Worm (Caenorhabditis elegans) whole organism, L4 larva: ENCODE data around the gene amt-3.

Experiments
- D1046.2 ChIP-seq: fragments of 200-800 bp; sonication (Bioruptor generic); IDR thresholded peaks from 2 replicates; pipeline ENCODE4 v1.3.6; 2022; ENCODE audit warnings: missing genetic modification characterization, missing compliant biosample characterization
- F26F4.8 ChIP-seq: fragments of 200-800 bp; sonication (Bioruptor generic); conservative IDR thresholded peaks from 2 replicates; pipeline ENCODE4 v1.3.6; 2022; ENCODE audit warnings: missing genetic modification characterization, missing compliant biosample characterization
- F37D6.2 ChIP-seq: sonication (generic microtip); optimal IDR thresholded peaks from 2 replicates; lab custom pipeline; 2016; ENCODE audit warnings: mild to moderate bottlenecking, missing genetic modification characterization, missing compliant biosample characterization
- F44E2.7 ChIP-seq: fragments of 200-800 bp; sonication (Bioruptor generic); IDR thresholded peaks from 2 replicates; pipeline ENCODE4 v2.1.2; 2022; ENCODE audit warnings: missing genetic modification characterization, missing compliant biosample characterization
- T26A8.4 ChIP-seq: fragments of 200-800 bp; sonication (Bioruptor generic); IDR thresholded peaks from 2 replicates; pipeline ENCODE4 v1.3.6; 2022; ENCODE audit warnings: missing genetic modification characterization, missing compliant biosample characterization
- Y105C5A.15 ChIP-seq: fragments of 200-800 bp; sonication (Bioruptor generic); IDR thresholded peaks from 2 replicates; pipeline ENCODE4 v1.3.6; 2022; ENCODE audit warnings: missing genetic modification characterization, missing compliant biosample characterization
- Y5F2A.4 ChIP-seq: fragments of 200-800 bp; sonication (Bioruptor generic); optimal IDR thresholded peaks from 2 replicates; lab custom pipeline; 2018; ENCODE audit warnings: mild to moderate bottlenecking, missing genetic modification characterization, missing compliant biosample characterization
- Y75B8A.6 ChIP-seq: fragments of 200-800 bp; sonication (Bioruptor generic); IDR thresholded peaks from 2 replicates; pipeline ENCODE4 v1.3.6; 2022; ENCODE audit warnings: missing genetic modification reagents, missing genetic modification characterization, missing compliant biosample characterization
- ZK337.2 ChIP-seq: fragments of 200-800 bp; sonication (Bioruptor generic); IDR thresholded peaks from 2 replicates; pipeline ENCODE4 v1.3.6; 2022; ENCODE audit warnings: missing genetic modification reagents, missing genetic modification characterization, missing compliant biosample characterization
- aly-2 ChIP-seq: sonication (generic microtip); optimal IDR thresholded peaks from 2 replicates; lab custom pipeline; 2018; ENCODE audit warnings: missing biosample characterization, missing genetic modification characterization
- attf-4 ChIP-seq: sonication (generic microtip); optimal IDR thresholded peaks from 3 replicates; lab custom pipeline; 2017; ENCODE audit warnings: missing biosample characterization, missing genetic modification characterization
- ceh-20 ChIP-seq: fragments of 200-800 bp; sonication (Bioruptor generic); IDR thresholded peaks from 2 replicates; pipeline ENCODE4 v1.3.6; 2022; ENCODE audit warnings: missing genetic modification reagents, missing genetic modification characterization, missing compliant biosample characterization
- ces-1 ChIP-seq: fragments of 150-350 bp; sonication (generic microtip); optimal IDR thresholded peaks from 4 replicates; lab custom pipeline; 2014; ENCODE audit warnings: missing biosample characterization, missing genetic modification reagents, missing genetic modification characterization
- cey-2 ChIP-seq: sonication (generic microtip); optimal IDR thresholded peaks from 3 replicates; lab custom pipeline; 2017; ENCODE audit warnings: missing genetic modification characterization, mild to moderate bottlenecking, missing compliant biosample characterization, antibody characterized with exemption, borderline replicate concordance; ENCODE audit not compliant: insufficient read depth
- daf-12 ChIP-seq: fragments of 150-350 bp; optimal IDR thresholded peaks from 2 replicates; lab custom pipeline; 2014; ENCODE audit warnings: missing biosample characterization, missing genetic modification reagents, missing genetic modification characterization
- dmd-6 ChIP-seq: fragments of 200-800 bp; sonication (Bioruptor generic); IDR thresholded peaks from 2 replicates; pipeline ENCODE4 v1.3.6; 2022; ENCODE audit warnings: missing genetic modification reagents, missing genetic modification characterization, missing compliant biosample characterization
- dmd-9 ChIP-seq: fragments of 200-800 bp; sonication (Bioruptor generic); IDR thresholded peaks from 2 replicates; pipeline ENCODE4 v1.3.6; 2022; ENCODE audit warnings: missing genetic modification reagents, missing genetic modification characterization, missing compliant biosample characterization
- egl-27 ChIP-seq: sonication (generic microtip); optimal IDR thresholded peaks from 3 replicates; lab custom pipeline; 2017; ENCODE audit warnings: missing biosample characterization, missing genetic modification reagents, missing genetic modification characterization
- fkh-10 ChIP-seq: fragments of 150-350 bp; optimal IDR thresholded peaks from 2 replicates; lab custom pipeline; 2014; ENCODE audit warnings: missing biosample characterization, missing genetic modification reagents, missing genetic modification characterization
- hlh-30 ChIP-seq: sonication (generic microtip); optimal IDR thresholded peaks from 2 replicates; lab custom pipeline; 2017; ENCODE audit warnings: antibody characterized with exemption, mild to moderate bottlenecking, missing genetic modification characterization, missing compliant biosample characterization; ENCODE audit not compliant: insufficient read depth
- hmg-1.1 ChIP-seq: fragments of 200-800 bp; sonication (Bioruptor generic); IDR thresholded peaks from 2 replicates; pipeline ENCODE4 v1.3.6; 2022; ENCODE audit warnings: missing genetic modification reagents, missing genetic modification characterization, missing compliant biosample characterization
- jun-1 ChIP-seq: fragments of 150-350 bp; optimal IDR thresholded peaks from 2 replicates; lab custom pipeline; 2014; ENCODE audit warnings: missing biosample characterization, missing genetic modification reagents, missing genetic modification characterization
- lin-38 ChIP-seq: fragments of 200-800 bp; sonication (Bioruptor generic); IDR thresholded peaks from 2 replicates; pipeline ENCODE4 v1.3.6; 2022; ENCODE audit warnings: missing genetic modification reagents, missing genetic modification characterization, missing compliant biosample characterization
- lir-3 ChIP-seq: sonication (generic microtip); optimal IDR thresholded peaks from 2 replicates; lab custom pipeline; 2016; ENCODE audit warnings: mild to moderate bottlenecking, missing genetic modification characterization, missing compliant biosample characterization
- madf-5 ChIP-seq, 2 experiments: fragments of 200-800 bp; sonication (Bioruptor generic); IDR thresholded peaks; 2 replicates each; pipeline ENCODE4 v1.3.6; 2022; ENCODE audit warnings: missing compliant biosample characterization in 2 of 2, missing genetic modification characterization in 2 of 2
- madf-9 ChIP-seq: fragments of 200-800 bp; sonication (Bioruptor generic); conservative IDR thresholded peaks from 2 replicates; pipeline ENCODE4 v1.3.6; 2022; ENCODE audit warnings: missing genetic modification reagents, missing genetic modification characterization, missing compliant biosample characterization
- mdl-1 ChIP-seq, 2 experiments: fragments of 150-350 bp in 1 of 2; sonication (generic microtip) in 1 of 2; optimal IDR thresholded peaks; 2 replicates each; lab custom pipeline; 2014 to 2017; ENCODE audit warnings: missing biosample characterization in 2 of 2, missing genetic modification characterization in 2 of 2
- mxl-3 ChIP-seq: fragments of 200-800 bp; sonication (Bioruptor generic); optimal IDR thresholded peaks from 2 replicates; lab custom pipeline; 2018; ENCODE audit warnings: mild to moderate bottlenecking, missing genetic modification characterization, missing compliant biosample characterization
- nhr-102 ChIP-seq: sonication (generic microtip); optimal IDR thresholded peaks from 2 replicates; lab custom pipeline; 2016; ENCODE audit warnings: mild to moderate bottlenecking, missing genetic modification characterization, moderate library complexity, missing compliant biosample characterization
- nhr-28 ChIP-seq: fragments of 150-350 bp; optimal IDR thresholded peaks from 2 replicates; lab custom pipeline; 2014; ENCODE audit warnings: missing biosample characterization, missing genetic modification characterization
- nhr-42 ChIP-seq: fragments of 200-800 bp; sonication (Bioruptor generic); IDR thresholded peaks from 2 replicates; pipeline ENCODE4 v1.3.6; 2022; ENCODE audit warnings: missing genetic modification characterization, missing compliant biosample characterization
- nhr-48 ChIP-seq: sonication (generic microtip); optimal IDR thresholded peaks from 2 replicates; lab custom pipeline; 2016; ENCODE audit warnings: mild to moderate bottlenecking, missing genetic modification characterization, missing compliant biosample characterization
- nhr-76 ChIP-seq: fragments of 150-350 bp; optimal IDR thresholded peaks from 2 replicates; lab custom pipeline; 2014; ENCODE audit warnings: missing biosample characterization, missing genetic modification characterization
- saeg-2 ChIP-seq: fragments of 200-800 bp; sonication (Bioruptor generic); IDR thresholded peaks from 2 replicates; pipeline ENCODE4 v1.3.6; 2022; ENCODE audit warnings: missing genetic modification reagents, missing genetic modification characterization, missing compliant biosample characterization
- set-16 ChIP-seq: fragments of 200-800 bp; sonication (Bioruptor generic); IDR thresholded peaks from 2 replicates; pipeline ENCODE4 v1.3.6; 2022; ENCODE audit warnings: missing genetic modification reagents, missing genetic modification characterization, missing compliant biosample characterization
- skn-1 ChIP-seq: fragments of 150-350 bp; optimal IDR thresholded peaks from 2 replicates; lab custom pipeline; 2014; ENCODE audit warnings: missing biosample characterization, missing genetic modification characterization
- snpc-1.2 ChIP-seq: fragments of 200-800 bp; sonication (Bioruptor generic); IDR thresholded peaks from 2 replicates; pipeline ENCODE4 v1.3.6; 2022; ENCODE audit warnings: missing genetic modification reagents, missing genetic modification characterization, missing compliant biosample characterization
- tag-97 ChIP-seq: fragments of 200-800 bp; sonication (Bioruptor generic); IDR thresholded peaks from 2 replicates; pipeline ENCODE4 v1.3.6; 2022; ENCODE audit warnings: missing genetic modification characterization, missing compliant biosample characterization
- unc-62 ChIP-seq, 3 experiments: fragments of 150-350 bp in 1 of 3; sonication (generic microtip); optimal IDR thresholded peaks in 2 of 3; peaks in 1 of 3; 1 replicate in 1 of 3; 2 replicates in 2 of 3; lab custom pipeline; 2014 to 2017; ENCODE audit warnings: missing biosample characterization in 3 of 3, missing genetic modification characterization in 3 of 3, missing genetic modification reagents in 3 of 3, missing genotype in 1 of 3
- vab-7 ChIP-seq: fragments of 200-800 bp; sonication (Bioruptor generic); IDR thresholded peaks from 2 replicates; pipeline ENCODE4 v1.3.6; 2022; ENCODE audit warnings: missing genetic modification reagents, missing genetic modification characterization, missing compliant biosample characterization
- zag-1 ChIP-seq: fragments of 150-350 bp; optimal IDR thresholded peaks from 2 replicates; lab custom pipeline; 2014; ENCODE audit warnings: missing biosample characterization, missing genetic modification characterization
- zip-11 ChIP-seq: fragments of 200-800 bp; sonication (Bioruptor generic); IDR thresholded peaks from 2 replicates; pipeline ENCODE4 v1.3.6; 2022; ENCODE audit warnings: missing genetic modification characterization, missing compliant biosample characterization
- ztf-11 ChIP-seq: fragments of 150-350 bp; optimal IDR thresholded peaks from 2 replicates; lab custom pipeline; 2014; ENCODE audit warnings: missing biosample characterization, missing genetic modification characterization

Gene amt-3

DNA sequence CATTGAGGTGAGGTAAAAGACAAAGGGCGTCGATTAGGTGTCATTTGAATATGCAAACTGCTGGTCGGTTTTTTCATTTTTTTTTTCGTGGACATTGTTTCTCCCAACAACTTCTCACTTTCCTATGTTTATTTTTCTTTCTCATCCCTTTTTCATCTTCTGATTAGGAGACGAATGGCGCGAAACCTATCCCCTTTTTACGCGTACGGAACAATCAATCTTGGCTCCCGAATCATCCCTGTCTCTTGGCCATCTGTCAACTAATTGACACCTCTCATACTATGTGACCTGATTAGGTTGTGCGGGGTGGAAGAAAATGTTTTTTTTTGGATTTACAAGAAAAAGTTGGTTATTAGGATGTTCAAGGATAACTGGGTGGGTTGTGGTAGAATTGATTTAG is 24.2 kb downstream of the amt-3 start:
- TF ChIP-seq unc-62 (GFP tag; optimal IDR thresholded peaks at IDR 0.05 in 1 of 2; lab: Kevin White, UChicago) (peak in 1 of 2 experiments; percentile 70), unc-62 (tag; optimal IDR thresholded peaks at IDR 0.05; lab: Kevin White, UChicago) (no peak), daf-12 (tag; lab: Kevin White, UChicago) (no peak), F44E2.7 (GFP tag; lab: Robert Waterston, UW) (no peak), nhr-102 (no peak), jun-1 (tag; lab: Kevin White, UChicago) (no peak), hlh-30 (no peak), set-16 (no peak), D1046.2 (GFP tag; lab: Robert Waterston, UW) (no peak), nhr-28 (tag; lab: Kevin White, UChicago) (no peak)
- TF ChIP-seq, all 104 proteins: peak for 1

DNA sequence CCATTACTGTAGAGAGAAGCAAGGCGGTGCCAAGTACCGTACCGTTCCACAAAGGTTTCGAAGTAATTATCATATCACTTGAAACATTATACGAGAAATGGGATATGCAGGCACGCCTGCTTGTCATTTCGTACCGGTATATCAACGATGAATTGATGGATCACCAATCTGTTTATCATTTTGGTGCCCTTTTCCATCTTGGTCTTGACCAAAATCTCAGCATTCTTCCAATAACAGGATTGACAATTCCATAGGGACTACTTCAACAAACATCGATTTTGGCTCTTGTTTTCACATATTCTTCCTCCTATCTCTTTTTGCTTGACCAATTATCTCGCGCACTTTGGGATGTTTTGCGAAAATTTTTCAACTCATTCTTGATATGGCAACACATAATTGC is 29.9 kb downstream of the amt-3 start:
- TF ChIP-seq tag-97, result no peak
- peak in 1 of 2 experiments; percentile 93 for TF ChIP-seq unc-62 (GFP tag; optimal IDR thresholded peaks at IDR 0.05 in 1 of 2; lab: Kevin White, UChicago)
- TF ChIP-seq unc-62 (tag; optimal IDR thresholded peaks at IDR 0.05; lab: Kevin White, UChicago), result no peak

DNA sequence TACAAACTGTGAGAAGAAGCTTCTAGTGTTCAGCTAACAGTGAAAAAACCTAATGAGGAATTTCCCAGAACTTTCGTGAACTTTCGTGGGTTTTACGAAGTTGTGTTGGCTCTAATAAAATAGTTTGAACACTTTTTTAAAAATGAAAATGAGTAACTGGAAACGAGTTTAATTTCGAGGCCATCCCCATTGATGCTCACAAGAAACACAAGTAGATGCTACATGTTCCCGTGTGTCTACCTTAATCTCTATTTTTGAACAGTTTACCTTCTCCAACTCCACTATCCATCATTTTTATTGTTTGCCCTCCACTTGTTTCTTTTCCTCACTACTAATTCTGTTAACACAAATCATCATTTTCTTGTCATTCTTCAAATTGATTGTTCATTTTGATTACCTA is 35.3 kb downstream of the amt-3 start, which contains the start of gene C26D10.7:
Gene C26D10.7 (plus strand): TSS at position 301 of the 400 bp plus-strand sequence.
- TF ChIP-seq skn-1 (tag; lab: Kevin White, UChicago), result no peak
- TF ChIP-seq snpc-1.2 (GFP tag; lab: Robert Waterston, UW), result no peak
- no peak for TF ChIP-seq lir-3
- TF ChIP-seq fkh-10 (GFP tag; lab: Kevin White, UChicago), result no peak
- peak in 1 of 2 experiments; percentile 41 for TF ChIP-seq unc-62 (GFP tag; optimal IDR thresholded peaks at IDR 0.05 in 1 of 2; lab: Kevin White, UChicago)
- no peak for TF ChIP-seq unc-62 (tag; optimal IDR thresholded peaks at IDR 0.05; lab: Kevin White, UChicago)

DNA sequence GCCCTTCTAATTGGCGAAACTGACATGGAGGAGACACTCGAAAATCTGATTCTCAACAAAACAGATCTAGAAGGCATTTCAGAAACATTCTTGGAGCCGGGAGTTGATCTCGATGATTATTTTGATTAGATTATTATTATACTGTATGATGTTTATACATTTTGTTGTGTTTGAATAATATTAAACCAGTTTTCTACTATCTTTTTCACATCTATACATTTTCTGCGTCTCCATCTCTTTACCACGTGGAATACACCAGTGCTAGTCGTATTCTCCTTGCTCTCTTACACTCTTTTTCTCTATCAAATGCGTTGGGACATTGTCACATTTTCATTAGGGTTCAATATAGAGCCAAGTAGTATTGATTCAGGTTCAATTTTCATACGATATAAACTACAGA is 39.5 kb downstream of the amt-3 start, which contains the start of gene C26D10.4:
Gene C26D10.4 (plus strand): TSS at position 301 of the 400 bp plus-strand sequence.
- TF ChIP-seq nhr-28 (tag; lab: Kevin White, UChicago) (no peak), attf-4 (no peak), Y5F2A.4 (GFP tag; lab: Kevin White, UChicago) (no peak), F26F4.8 (no peak), zip-11 (GFP tag; lab: Robert Waterston, UW) (no peak), skn-1 (tag; lab: Kevin White, UChicago) (no peak), cey-2 (tag; lab: Kevin White, UChicago) (no peak), F37D6.2 (no peak), nhr-48 (tag; lab: Kevin White, UChicago) (no peak), ceh-20 (GFP tag; lab: Robert Waterston, UW) (no peak), nhr-42 (GFP tag; lab: Robert Waterston, UW) (no peak), hmg-1.1 (GFP tag; lab: Robert Waterston, UW) (no peak), dmd-9 (GFP tag; lab: Robert Waterston, UW) (no peak), mdl-1 (tag; optimal IDR thresholded peaks at IDR 0.05; lab: Kevin White, UChicago) (peak in 1 of 2 experiments; percentile 3), ZK337.2 (no peak), ztf-11 (tag; lab: Kevin White, UChicago) (no peak), hlh-30 (peak; percentile 24), Y75B8A.6 (GFP tag; lab: Robert Waterston, UW) (no peak), vab-7 (GFP tag; lab: Robert Waterston, UW) (no peak), mxl-3 (GFP tag; lab: Kevin White, UChicago) (peak; percentile 48), Y105C5A.15 (GFP tag; lab: Robert Waterston, UW) (no peak)

DNA sequence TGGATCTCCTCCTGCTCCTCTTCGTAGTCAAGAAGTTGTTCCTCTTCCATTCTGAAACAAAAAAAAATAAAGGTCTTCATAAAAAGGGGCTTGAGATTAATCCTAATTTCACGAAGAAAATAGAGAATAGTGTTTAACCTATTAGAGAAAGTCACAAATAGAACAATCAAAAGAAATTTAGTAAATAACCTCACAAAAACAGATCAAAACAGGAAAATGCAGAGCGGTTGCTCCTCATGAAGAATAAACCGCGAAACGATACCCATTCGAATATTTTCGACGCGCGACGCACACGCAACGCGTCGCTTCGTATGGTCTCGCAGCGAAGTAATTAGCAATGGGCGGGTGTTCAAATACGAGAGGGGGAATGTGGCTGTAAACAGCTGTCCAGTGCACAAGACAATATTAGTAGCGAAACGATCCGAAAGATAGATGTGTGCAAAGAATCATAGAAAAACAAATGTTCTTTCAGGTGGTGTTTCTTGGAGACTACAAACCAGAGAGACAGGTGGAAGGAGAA is 40.1 kb downstream of the amt-3 start, which contains the start of gene hel-1:
Gene hel-1 (minus strand): TSS at position 51 of the 520 bp plus-strand sequence.
- TF ChIP-seq madf-5 (GFP tag; IDR thresholded peaks at IDR 0.05; lab: Robert Waterston, UW) (no peak), madf-9 (GFP tag; lab: Robert Waterston, UW) (no peak), lin-38 (GFP tag; lab: Robert Waterston, UW) (no peak), ces-1 (GFP tag; lab: Kevin White, UChicago) (peak; percentile 36), nhr-76 (tag; lab: Kevin White, UChicago) (no peak), D1046.2 (GFP tag; lab: Robert Waterston, UW) (no peak), aly-2 (tag; lab: Kevin White, UChicago) (no peak), dmd-6 (GFP tag; lab: Robert Waterston, UW) (peak; percentile 41; the same call in 1 of the 2 replicates), nhr-28 (tag; lab: Kevin White, UChicago) (peak; percentile 30), T26A8.4 (GFP tag; lab: Robert Waterston, UW) (no peak), saeg-2 (no peak), lir-3 (no peak), egl-27 (tag; lab: Kevin White, UChicago) (no peak), zag-1 (tag; lab: Kevin White, UChicago) (no peak)
